Fruit fly (Drosophila melanogaster) whole organism, embryonic: ENCODE measurements around the gene CG31157.

ENCODE experiments used
- C15 ChIP-seq: fragments of 200-800 bp; sonication (Bioruptor generic); IDR thresholded peaks from 3 replicates; pipeline ENCODE4 v1.3.6; 2022; ENCODE audit warnings: missing biosample characterization, missing genetic modification characterization
- CG10267 ChIP-seq: fragments of 200-800 bp; sonication (Bioruptor generic); optimal IDR thresholded peaks from 2 replicates; lab custom pipeline; 2018; ENCODE audit warnings: missing biosample characterization, mild to moderate bottlenecking, missing genetic modification characterization, moderate library complexity
- CG10543 ChIP-seq: fragments of 200-800 bp; sonication (Bioruptor generic); optimal IDR thresholded peaks from 3 replicates; lab custom pipeline; 2017; ENCODE audit warnings: missing biosample characterization, mild to moderate bottlenecking, missing genetic modification characterization, moderate library complexity
- CG11560 ChIP-seq: fragments of 200-800 bp; sonication (Bioruptor generic); IDR thresholded peaks from 3 replicates; pipeline ENCODE4 v1.3.6; 2022; ENCODE audit warnings: missing biosample characterization, missing genetic modification characterization
- CG12391 ChIP-seq: fragments of 200-800 bp; sonication (Bioruptor generic); optimal IDR thresholded peaks from 3 replicates; lab custom pipeline; 2018; ENCODE audit warnings: missing biosample characterization, mild to moderate bottlenecking, missing genetic modification characterization, moderate library complexity
- CG1647 ChIP-seq: fragments of 200-800 bp; sonication (Bioruptor generic); optimal IDR thresholded peaks from 3 replicates; lab custom pipeline; 2016; ENCODE audit warnings: missing biosample characterization, missing genetic modification characterization
- CG16813 ChIP-seq: fragments of 200-800 bp; sonication (Bioruptor generic); IDR thresholded peaks from 3 replicates; pipeline ENCODE4 v1.3.6; 2022; ENCODE audit warnings: missing biosample characterization, missing genetic modification characterization; ENCODE audit not compliant: partially characterized antibody
- CG17912 ChIP-seq: fragments of 200-800 bp; sonication (Bioruptor generic); optimal IDR thresholded peaks from 2 replicates; lab custom pipeline; 2018; ENCODE audit warnings: missing biosample characterization, mild to moderate bottlenecking, missing genetic modification characterization
- CG3407 ChIP-seq: fragments of 200-800 bp; sonication (Bioruptor generic); optimal IDR thresholded peaks from 2 replicates; lab custom pipeline; 2018; ENCODE audit warnings: missing biosample characterization, mild to moderate bottlenecking, missing genetic modification characterization
- CG3838 ChIP-seq: fragments of 200-800 bp; sonication (Bioruptor generic); optimal IDR thresholded peaks from 3 replicates; lab custom pipeline; 2016; ENCODE audit warnings: missing biosample characterization, missing genetic modification characterization
- CG42726 ChIP-seq: fragments of 200-800 bp; sonication (Bioruptor generic); IDR thresholded peaks from 2 replicates; pipeline ENCODE4 v1.3.6; 2022; ENCODE audit warnings: missing biosample characterization, missing genetic modification characterization; ENCODE audit not compliant: partially characterized antibody
- CG8388 ChIP-seq: fragments of 200-800 bp; sonication (Bioruptor generic); optimal IDR thresholded peaks from 2 replicates; lab custom pipeline; 2019; ENCODE audit warnings: missing biosample characterization, mild to moderate bottlenecking, missing genetic modification characterization, moderate library complexity
- CG8924 ChIP-seq: fragments of 200-800 bp; optimal IDR thresholded peaks from 3 replicates; lab custom pipeline; 2019; ENCODE audit warnings: missing biosample characterization, mild to moderate bottlenecking, missing genetic modification characterization, moderate library complexity
- CkIIα-i1 ChIP-seq: fragments of 200-800 bp; sonication (Bioruptor generic); IDR thresholded peaks from 2 replicates; pipeline ENCODE4 v1.3.6; 2022; ENCODE audit warnings: missing biosample characterization, missing genetic modification characterization
- Dek ChIP-seq: fragments of 200-800 bp; sonication (Bioruptor generic); optimal IDR thresholded peaks from 3 replicates; lab custom pipeline; 2019; ENCODE audit warnings: missing biosample characterization, mild to moderate bottlenecking, missing genetic modification characterization, moderate library complexity
- Ets97D ChIP-seq: fragments of 200-800 bp; sonication (Bioruptor generic); optimal IDR thresholded peaks from 3 replicates; lab custom pipeline; 2016; ENCODE audit warnings: missing biosample characterization, missing genetic modification characterization
- Fer2 ChIP-seq: fragments of 200-800 bp; sonication (Bioruptor generic); optimal IDR thresholded peaks from 2 replicates; lab custom pipeline; 2018; ENCODE audit warnings: missing biosample characterization, mild to moderate bottlenecking, missing genetic modification characterization, moderate library complexity
- HHEX ChIP-seq: fragments of 200-800 bp; sonication (Bioruptor generic); optimal IDR thresholded peaks from 3 replicates; lab custom pipeline; 2017; ENCODE audit warnings: missing biosample characterization, mild to moderate bottlenecking, missing genetic modification characterization, missing genetic modification reagents
- HLH3B ChIP-seq: fragments of 200-800 bp; sonication (Bioruptor generic); IDR thresholded peaks from 2 replicates; pipeline ENCODE4 v1.3.6; 2022; ENCODE audit warnings: missing biosample characterization, missing genetic modification characterization
- HLHmδ ChIP-seq: fragments of 200-800 bp; sonication (Bioruptor generic); optimal IDR thresholded peaks from 2 replicates; lab custom pipeline; 2018; ENCODE audit warnings: missing biosample characterization, mild to moderate bottlenecking, missing genetic modification characterization, moderate library complexity
- Hr78 ChIP-seq, 2 experiments: fragments of 200-800 bp in 1 of 2; fragments of >200 bp in 1 of 2; sonication (Bioruptor generic) in 1 of 2; optimal IDR thresholded peaks; 2 replicates each; lab custom pipeline; 2017 to 2019; ENCODE audit warnings: missing biosample characterization in 2 of 2, missing genetic modification characterization in 2 of 2, mild to moderate bottlenecking in 1 of 2, moderate library complexity in 1 of 2
- Lhr ChIP-seq: fragments of 200-800 bp; sonication (Bioruptor generic); optimal IDR thresholded peaks from 3 replicates; lab custom pipeline; 2017; ENCODE audit warnings: mild to moderate bottlenecking, missing biosample characterization, missing genetic modification reagents, missing genetic modification characterization
- MBD-R2 ChIP-seq: fragments of 200-800 bp; sonication (Bioruptor generic); IDR thresholded peaks from 2 replicates; pipeline ENCODE4 v1.3.6; 2022; ENCODE audit warnings: missing biosample characterization, missing genetic modification characterization
- MTF-1 ChIP-seq: fragments of 200-800 bp; sonication (Bioruptor generic); optimal IDR thresholded peaks from 2 replicates; lab custom pipeline; 2018; ENCODE audit warnings: missing biosample characterization, mild to moderate bottlenecking, missing genetic modification characterization, borderline replicate concordance
- Med ChIP-seq: fragments of 200-800 bp; sonication (Bioruptor generic); peaks from one replicate; lab custom pipeline; 2016; ENCODE audit warnings: missing biosample characterization, missing genetic modification characterization, mild to moderate bottlenecking, inconsistent platforms, moderate library complexity
- Nf-YA ChIP-seq: fragments of 200-800 bp; sonication (Bioruptor generic); IDR thresholded peaks from 2 replicates; pipeline ENCODE4 v1.3.6; 2022; ENCODE audit warnings: missing biosample characterization, missing genetic modification characterization
- bsh ChIP-seq, 2 experiments: fragments of 200-800 bp; sonication (Bioruptor generic); optimal IDR thresholded peaks; 2 replicates each; lab custom pipeline; 2017 to 2018; ENCODE audit warnings: mild to moderate bottlenecking in 2 of 2, missing biosample characterization in 2 of 2, missing genetic modification characterization in 2 of 2, moderate library complexity in 1 of 2
- dmrt11E ChIP-seq: fragments of 200-800 bp; sonication (Bioruptor generic); optimal IDR thresholded peaks from 3 replicates; lab custom pipeline; 2018; ENCODE audit warnings: missing biosample characterization, mild to moderate bottlenecking, missing genetic modification characterization, moderate library complexity
- exex ChIP-seq: fragments of 200-800 bp; sonication (Bioruptor generic); optimal IDR thresholded peaks from 4 replicates; lab custom pipeline; 2018; ENCODE audit warnings: missing biosample characterization, mild to moderate bottlenecking, missing genetic modification characterization, moderate library complexity
- fd64A ChIP-seq: fragments of 200-800 bp; sonication (Bioruptor generic); optimal IDR thresholded peaks from 3 replicates; lab custom pipeline; 2018; ENCODE audit warnings: missing biosample characterization, mild to moderate bottlenecking, missing genetic modification characterization
- gcm ChIP-seq: fragments of 200-800 bp; sonication (Bioruptor generic); optimal IDR thresholded peaks from 2 replicates; lab custom pipeline; 2019; ENCODE audit warnings: missing biosample characterization, mild to moderate bottlenecking, missing genetic modification characterization, moderate library complexity
- grn ChIP-seq: fragments of 200-800 bp; sonication (Bioruptor generic); optimal IDR thresholded peaks from 3 replicates; lab custom pipeline; 2017; ENCODE audit warnings: missing biosample characterization, missing genetic modification characterization
- gsb ChIP-seq: fragments of 200-800 bp; sonication (Bioruptor generic); IDR thresholded peaks from 2 replicates; pipeline ENCODE4 v1.3.6; 2022; ENCODE audit warnings: missing biosample characterization, missing genetic modification characterization
- jigr1 ChIP-seq: fragments of 200-800 bp; sonication (Bioruptor generic); IDR thresholded peaks from 3 replicates; pipeline ENCODE4 v1.3.6; 2022; ENCODE audit warnings: missing biosample characterization, missing genetic modification characterization
- lbe ChIP-seq: fragments of 200-800 bp; sonication (Bioruptor generic); optimal IDR thresholded peaks from 2 replicates; lab custom pipeline; 2016; ENCODE audit warnings: missing biosample characterization, mild to moderate bottlenecking, missing genetic modification characterization
- lola ChIP-seq, 3 experiments: fragments of >200 bp in 2 of 3; fragments of 200-800 bp in 1 of 3; sonication (Bioruptor generic) in 1 of 3; optimal IDR thresholded peaks; 2 replicates each; lab custom pipeline; 2017 to 2019; ENCODE audit warnings: missing biosample characterization in 3 of 3, missing genetic modification characterization in 3 of 3, mild to moderate bottlenecking in 1 of 3, moderate library complexity in 1 of 3
- lov ChIP-seq, 2 experiments: fragments of 200-800 bp in 1 of 2; fragments of >200 bp in 1 of 2; sonication (Bioruptor generic) in 1 of 2; IDR thresholded peaks in 1 of 2; optimal IDR thresholded peaks in 1 of 2; 2 replicates in 1 of 2; 3 replicates in 1 of 2; pipeline versions ENCODE4 v1.3.6 to Lab custom; 2017 to 2022; ENCODE audit warnings: missing biosample characterization in 1 of 2, missing genetic modification characterization in 1 of 2
- p53 ChIP-seq: fragments of 200-800 bp; sonication (Bioruptor generic); optimal IDR thresholded peaks from 2 replicates; lab custom pipeline; 2016; ENCODE audit warnings: missing biosample characterization, missing genetic modification characterization
- repo ChIP-seq: fragments of 200-800 bp; sonication (Bioruptor generic); optimal IDR thresholded peaks from 2 replicates; lab custom pipeline; 2016; ENCODE audit warnings: missing biosample characterization, missing genetic modification characterization
- salm ChIP-seq: fragments of 200-800 bp; sonication (Bioruptor generic); optimal IDR thresholded peaks from 2 replicates; lab custom pipeline; 2018; ENCODE audit warnings: missing biosample characterization, mild to moderate bottlenecking, missing genetic modification characterization
- schlank ChIP-seq: fragments of 200-800 bp; sonication (Bioruptor generic); optimal IDR thresholded peaks from 2 replicates; lab custom pipeline; 2018; ENCODE audit warnings: missing biosample characterization, mild to moderate bottlenecking, missing genetic modification characterization
- scrt ChIP-seq: fragments of 200-800 bp; sonication (Bioruptor generic); optimal IDR thresholded peaks from 2 replicates; lab custom pipeline; 2018; ENCODE audit warnings: missing biosample characterization, mild to moderate bottlenecking, missing genetic modification characterization, moderate library complexity
- sima ChIP-seq: fragments of 200-800 bp; sonication (Bioruptor generic); optimal IDR thresholded peaks from 2 replicates; lab custom pipeline; 2016; ENCODE audit warnings: missing biosample characterization, missing genetic modification characterization
- sr ChIP-seq: fragments of 200-800 bp; sonication (Bioruptor generic); IDR thresholded peaks from 3 replicates; pipeline ENCODE4 v1.3.6; 2022; ENCODE audit warnings: missing biosample characterization, missing genetic modification characterization
- tio ChIP-seq: fragments of 200-800 bp; sonication (Bioruptor generic); optimal IDR thresholded peaks from 2 replicates; lab custom pipeline; 2017; ENCODE audit warnings: missing biosample characterization, missing genetic modification characterization, inconsistent platforms
- twi ChIP-seq: fragments of 200-800 bp; optimal IDR thresholded peaks from 2 replicates; lab custom pipeline; 2019; ENCODE audit warnings: missing biosample characterization, mild to moderate bottlenecking, missing genetic modification characterization, moderate library complexity
- unc-4 ChIP-seq: fragments of 200-800 bp; sonication (Bioruptor generic); IDR thresholded peaks from 2 replicates; pipeline ENCODE4 v1.3.6; 2022; ENCODE audit warnings: missing biosample characterization, missing genetic modification characterization; ENCODE audit not compliant: partially characterized antibody
- wek ChIP-seq: fragments of 200-800 bp; sonication (Bioruptor generic); optimal IDR thresholded peaks from 3 replicates; lab custom pipeline; 2018; ENCODE audit warnings: missing biosample characterization, mild to moderate bottlenecking, missing genetic modification characterization, moderate library complexity

Gene CG31157

DNA sequence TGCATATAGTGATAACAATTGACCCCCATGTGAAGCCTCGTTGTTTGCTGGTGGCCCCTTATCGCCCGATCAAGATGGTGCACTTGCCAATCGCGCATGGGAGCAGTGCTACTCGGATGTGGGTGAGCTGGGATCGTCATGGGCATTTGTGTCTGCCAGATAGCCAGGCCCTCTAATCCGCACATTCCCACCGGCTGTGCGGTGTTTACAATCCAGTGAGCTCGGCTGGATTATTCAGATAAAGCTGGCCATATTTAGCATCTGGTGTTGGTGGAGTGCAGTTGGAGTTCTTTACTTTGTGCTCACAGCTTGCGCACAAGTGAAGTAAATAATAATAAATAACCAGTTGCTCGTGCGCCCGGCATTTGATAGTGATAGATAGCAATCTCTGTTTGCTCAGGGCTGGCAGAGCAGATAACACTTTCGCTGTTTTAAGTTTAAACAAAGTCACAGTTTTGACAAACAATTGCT is 14.5 kb upstream of the CG31157 start (continued):
- TF ChIP-seq CG1647 (GFP tag; lab: Kevin White, UChicago) (peak; percentile 5), CG10267 (no peak), exex (tag; lab: Kevin White, UChicago) (peak; percentile 42), gsb (GFP tag; lab: Robert Waterston, UW) (0 out of 2 replicates have a peak, but pooled peaks have one; percentile 22), twi (tag; lab: Kevin White, UChicago) (peak; percentile 67), MTF-1 (GFP tag; lab: Kevin White, UChicago) (peak; percentile 71), Ets97D (GFP tag; lab: Kevin White, UChicago) (peak; percentile 20), CG3407 (GFP tag; lab: Kevin White, UChicago) (peak; percentile 56), lbe (no peak), CG12391 (tag; lab: Kevin White, UChicago) (peak; percentile 3), CG16813 (0 out of 3 replicates have a peak, but pooled peaks have one; percentile 11), CG17912 (GFP tag; lab: Kevin White, UChicago) (peak; percentile 31), CG42726 (GFP tag; lab: Robert Waterston, UW) (no peak), HLH3B (GFP tag; lab: Robert Waterston, UW) (peak; percentile 12; the same call in 1 of the 2 replicates), MBD-R2 (GFP tag; lab: Robert Waterston, UW) (peak; percentile 23; the same call in 1 of the 2 replicates), unc-4 (GFP tag; lab: Robert Waterston, UW) (no peak), wek (peak; percentile 63), Fer2 (tag; lab: Kevin White, UChicago) (peak; percentile 12), CG10543 (GFP tag; lab: Kevin White, UChicago) (peak; percentile 80), C15 (GFP tag; lab: Robert Waterston, UW) (no peak), p53 (GFP tag; lab: Kevin White, UChicago) (no peak), CG8924 (tag; lab: Kevin White, UChicago) (peak; percentile 40), lov (optimal IDR thresholded peaks at IDR 0.05; lab: Kevin White, UChicago) (no peak), lov (GFP tag; IDR thresholded peaks at IDR 0.05; lab: Robert Waterston, UW) (peak; percentile 67; the same call in 1 of the 3 replicates), lola (GFP tag; optimal IDR thresholded peaks at IDR 0.05; lab: Kevin White, UChicago) (no peak), HLHmδ (GFP tag; lab: Kevin White, UChicago) (peak; percentile 25), CG8388 (peak; percentile 3), Hr78 (GFP tag; optimal IDR thresholded peaks at IDR 0.05; lab: Kevin White, UChicago) (peak in 1 of 2 experiments; percentile 51), repo (no peak), schlank (tag; lab: Kevin White, UChicago) (peak; percentile 29), gcm (peak; percentile 55), sima (GFP tag; lab: Kevin White, UChicago) (no peak), Lhr (GFP tag; lab: Kevin White, UChicago) (peak; percentile 12), grn (GFP tag; lab: Kevin White, UChicago) (peak; percentile 79), tio (GFP tag; lab: Kevin White, UChicago) (no peak), CkIIα-i1 (GFP tag; lab: Robert Waterston, UW) (no peak), sr (GFP tag; lab: Robert Waterston, UW) (0 out of 3 replicates have a peak, but pooled peaks have one; percentile 32), scrt (GFP tag; lab: Kevin White, UChicago) (peak; percentile 42), dmrt11E (tag; lab: Kevin White, UChicago) (peak; percentile 20), CG3838 (GFP tag; lab: Kevin White, UChicago) (no peak), CG11560 (tag; lab: Robert Waterston, UW) (no peak), Nf-YA (0 out of 2 replicates have a peak, but pooled peaks have one; percentile 12), Med (GFP tag; lab: Kevin White, UChicago) (peak; percentile 82), salm (tag; lab: Kevin White, UChicago) (peak; percentile 26), bsh (GFP tag; optimal IDR thresholded peaks at IDR 0.05; lab: Kevin White, UChicago) (peak in 1 of 2 experiments; percentile 39), HHEX (GFP tag; lab: Kevin White, UChicago) (peak; percentile 54), jigr1 (no peak), fd64A (GFP tag; lab: Kevin White, UChicago) (peak; percentile 78), Dek (tag; lab: Kevin White, UChicago) (peak; percentile 19)
